Worm (Caenorhabditis elegans) whole organism, L2 larva: ENCODE measurements around the gene pes-8.

Experiments
- R02D3.7 ChIP-seq: fragments of 150-350 bp; optimal IDR thresholded peaks from 2 replicates; lab custom pipeline; 2014; ENCODE audit warnings: missing biosample characterization, missing genetic modification characterization
- blmp-1 ChIP-seq: sonication (generic microtip); optimal IDR thresholded peaks from 2 replicates; lab custom pipeline; 2017; ENCODE audit warnings: missing genetic modification characterization, mild to moderate bottlenecking, missing compliant biosample characterization, antibody characterized with exemption, moderate library complexity; ENCODE audit not compliant: insufficient read depth
- ceh-16 ChIP-seq: fragments of 150-350 bp; optimal IDR thresholded peaks from 2 replicates; lab custom pipeline; 2014; ENCODE audit warnings: missing biosample characterization, missing genetic modification characterization
- elt-1 ChIP-seq: fragments of 150-350 bp; optimal IDR thresholded peaks from 2 replicates; lab custom pipeline; 2014; ENCODE audit warnings: missing biosample characterization, missing genetic modification characterization
- lin-39 ChIP-seq: fragments of 150-350 bp; optimal IDR thresholded peaks from 2 replicates; lab custom pipeline; 2014; ENCODE audit warnings: missing biosample characterization, missing genetic modification reagents, missing genetic modification characterization
- nhr-237 ChIP-seq: fragments of 150-350 bp; optimal IDR thresholded peaks from 2 replicates; lab custom pipeline; 2014; ENCODE audit warnings: missing biosample characterization, missing genetic modification characterization
- unc-55 ChIP-seq: fragments of 150-350 bp; sonication (generic microtip); optimal IDR thresholded peaks from 3 replicates; lab custom pipeline; 2014; ENCODE audit warnings: missing biosample characterization, missing genetic modification reagents, missing genetic modification characterization
- unc-62 ChIP-seq: fragments of 150-350 bp; optimal IDR thresholded peaks from 2 replicates; lab custom pipeline; 2014; ENCODE audit warnings: missing biosample characterization, missing genetic modification reagents, missing genetic modification characterization
- ztf-1 ChIP-seq: fragments of 200-800 bp; sonication (Bioruptor generic); conservative IDR thresholded peaks from 2 replicates; pipeline ENCODE4 v1.3.6; 2022; ENCODE audit warnings: missing genetic modification characterization, missing compliant biosample characterization

- no peak for TF ChIP-seq ceh-16 (tag; lab: Kevin White, UChicago)
- TF ChIP-seq R02D3.7: no peak
- TF ChIP-seq unc-55 (GFP tag; lab: Kevin White, UChicago): no peak
- no peak for TF ChIP-seq nhr-237
- TF ChIP-seq lin-39 (tag; lab: Kevin White, UChicago): no peak
- no peak for TF ChIP-seq unc-62
- no peak for TF ChIP-seq ztf-1 (GFP tag; lab: Robert Waterston, UW)
- no peak for TF ChIP-seq elt-1 (tag; lab: Kevin White, UChicago)
- TF ChIP-seq blmp-1: no peak
Observed at ce11 chrX:9274574-9274973, 23.0 kb downstream of the pes-8 start, which contains the start of gene B0416.10.
